Fruit fly (Drosophila melanogaster): Measurements from ENCODE around the gene CG42613.

The CG42613 gene

dm6 chr3R:19014742-19015422 is 85.9 kb downstream of the CG42613 start (continued):
- TF ChIP-seq CG8359 (GFP tag; optimal IDR thresholded peaks at IDR 0.05; ENCODE audit: borderline replicate concordance) (no peak), HmgD (GFP tag; optimal IDR thresholded peaks at IDR 0.05) (no peak), CG3847 (GFP tag; IDR thresholded peaks at IDR 0.05) (no peak), CG1602 (GFP tag; optimal IDR thresholded peaks at IDR 0.05) (peak; percentile 32), al (GFP tag; IDR thresholded peaks at IDR 0.05) (no peak), Oli (tag; optimal IDR thresholded peaks at IDR 0.05) (peak; percentile 50), CG18476 (GFP tag; optimal IDR thresholded peaks at IDR 0.05) (no peak), crc (GFP tag; optimal IDR thresholded peaks at IDR 0.05) (no peak), CG11504 (tag; optimal IDR thresholded peaks at IDR 0.05) (no peak), kah (GFP tag; optimal IDR thresholded peaks at IDR 0.05) (no peak), HHEX (GFP tag; optimal IDR thresholded peaks at IDR 0.05) (peak; percentile 3), CG7745 (tag; optimal IDR thresholded peaks at IDR 0.05) (peak; percentile 73), Dll (GFP tag; IDR thresholded peaks at IDR 0.05; ENCODE audit: partially characterized antibody) (no peak), btn (GFP tag; optimal IDR thresholded peaks at IDR 0.05) (no peak), gfzf (GFP tag; optimal IDR thresholded peaks at IDR 0.05) (no peak), dysf (GFP tag; IDR thresholded peaks at IDR 0.05) (peak; percentile 45; the same call in 1 of the 3 replicates), B-H2 (GFP tag; optimal IDR thresholded peaks at IDR 0.05) (no peak), tup (GFP tag; optimal IDR thresholded peaks at IDR 0.05) (no peak), CG10565 (GFP tag; optimal IDR thresholded peaks at IDR 0.05) (no peak), CG3281 (GFP tag; optimal IDR thresholded peaks at IDR 0.05) (no peak), nau (GFP tag; optimal IDR thresholded peaks at IDR 0.05) (no peak), jigr1 (GFP tag; IDR thresholded peaks at IDR 0.05) (no peak), hbn (GFP tag; IDR thresholded peaks at IDR 0.05; ENCODE audit: partially characterized antibody) (no peak), CG10147 (GFP tag; optimal IDR thresholded peaks at IDR 0.05) (peak; percentile 15), Hr39 (optimal IDR thresholded peaks at IDR 0.05) (no peak), tx (GFP tag; optimal IDR thresholded peaks at IDR 0.05) (no peak), CG4360 (GFP tag; IDR thresholded peaks at IDR 0.05) (peak; percentile 39; the same call in 1 of the 2 replicates), HLH54F (GFP tag; optimal IDR thresholded peaks at IDR 0.05) (no peak), usp (GFP tag; optimal IDR thresholded peaks at IDR 0.05) (no peak), CG9609 (GFP tag; optimal IDR thresholded peaks at IDR 0.05) (no peak), chinmo (GFP tag; IDR thresholded peaks at IDR 0.05; ENCODE audit: partially characterized antibody) (no peak), Gsc (GFP tag; IDR thresholded peaks at IDR 0.05) (no peak), Ada2b (GFP tag; IDR thresholded peaks at IDR 0.05) (peak; percentile 8; the same call in 1 of the 2 replicates), Atf-2 (GFP tag; optimal IDR thresholded peaks at IDR 0.05) (no peak), zen2 (GFP tag; IDR thresholded peaks at IDR 0.05; ENCODE audit: partially characterized antibody) (no peak), jumu (GFP tag; optimal IDR thresholded peaks at IDR 0.05) (no peak), CG8924 (tag; optimal IDR thresholded peaks at IDR 0.05) (peak; percentile 50), Doc3 (GFP tag; IDR thresholded peaks at IDR 0.05; ENCODE audit: partially characterized antibody) (no peak), Ptx1 (GFP tag; IDR thresholded peaks at IDR 0.05) (peak; percentile 58), ash1 (GFP tag; optimal IDR thresholded peaks at IDR 0.05) (no peak), nerfin-2 (GFP tag; IDR thresholded peaks at IDR 0.05; ENCODE audit: partially characterized antibody) (no peak), CG3407 (GFP tag; optimal IDR thresholded peaks at IDR 0.05) (peak; percentile 9), CG17568 (GFP tag; optimal IDR thresholded peaks at IDR 0.05) (no peak), dpn (GFP tag; optimal IDR thresholded peaks at IDR 0.05) (peak in 1 of 2 experiments; percentile 16), Six4 (GFP tag; optimal IDR thresholded peaks at IDR 0.05) (peak; percentile 44), Neu2 (GFP tag; optimal IDR thresholded peaks at IDR 0.05; ENCODE audit: borderline replicate concordance) (no peak), CG1792 (GFP tag; optimal IDR thresholded peaks at IDR 0.05) (no peak), CG30431 (GFP tag; optimal IDR thresholded peaks at IDR 0.05) (no peak), vfl (GFP tag; optimal IDR thresholded peaks at IDR 0.05) (no peak), NK7.1 (GFP tag; optimal IDR thresholded peaks at IDR 0.05) (no peak)
